Fruit fly (Drosophila melanogaster) whole organism, embryonic: Measurements from ENCODE around the gene Ir25a.

ENCODE experiments used
- C15 ChIP-seq: fragments of 200-800 bp; sonication (Bioruptor generic); IDR thresholded peaks from 3 replicates; pipeline ENCODE4 v1.3.6; 2022; ENCODE audit warnings: missing biosample characterization, missing genetic modification characterization
- CG10565 ChIP-seq: fragments of 200-800 bp; sonication (Bioruptor generic); optimal IDR thresholded peaks from 3 replicates; lab custom pipeline; 2016; ENCODE audit warnings: missing biosample characterization, mild to moderate bottlenecking, missing genetic modification characterization
- CG11093 ChIP-seq: fragments of 200-800 bp; sonication (Bioruptor generic); IDR thresholded peaks from 3 replicates; pipeline ENCODE4 v1.3.6; 2022; ENCODE audit warnings: missing biosample characterization, missing genetic modification characterization
- CG11723 ChIP-seq: fragments of 200-800 bp; sonication (Bioruptor generic); optimal IDR thresholded peaks from 2 replicates; lab custom pipeline; 2017; ENCODE audit warnings: missing biosample characterization, mild to moderate bottlenecking, missing genetic modification characterization
- CG12942 ChIP-seq: fragments of 200-800 bp; sonication (Bioruptor generic); optimal IDR thresholded peaks from 3 replicates; lab custom pipeline; 2016; ENCODE audit warnings: missing biosample characterization, missing genetic modification characterization
- CG13894 ChIP-seq: fragments of 200-800 bp; sonication (Bioruptor generic); optimal IDR thresholded peaks from 3 replicates; lab custom pipeline; 2018; ENCODE audit warnings: missing biosample characterization, mild to moderate bottlenecking, missing genetic modification characterization, moderate library complexity
- CG14667 ChIP-seq: fragments of 200-800 bp; sonication (Bioruptor generic); IDR thresholded peaks from 2 replicates; pipeline ENCODE4 v1.3.6; 2022; ENCODE audit warnings: missing biosample characterization, missing genetic modification characterization
- CG16779 ChIP-seq: fragments of 200-800 bp; sonication (Bioruptor generic); IDR thresholded peaks from 2 replicates; pipeline ENCODE4 v1.3.6; 2022; ENCODE audit warnings: missing biosample characterization, missing genetic modification characterization
- CG17361 ChIP-seq: fragments of 200-800 bp; sonication (Bioruptor generic); IDR thresholded peaks from 3 replicates; pipeline ENCODE4 v1.3.6; 2022; ENCODE audit warnings: missing biosample characterization, missing genetic modification characterization
- CG30020 ChIP-seq: fragments of 200-800 bp; optimal IDR thresholded peaks from 2 replicates; lab custom pipeline; 2019; ENCODE audit warnings: missing biosample characterization, mild to moderate bottlenecking, missing genetic modification characterization, moderate library complexity
- CG30403 ChIP-seq: fragments of 200-800 bp; sonication (Bioruptor generic); optimal IDR thresholded peaks from 3 replicates; lab custom pipeline; 2016; ENCODE audit warnings: missing biosample characterization, missing genetic modification characterization
- CG3065 ChIP-seq: fragments of 200-800 bp; sonication (Bioruptor generic); optimal IDR thresholded peaks from 2 replicates; lab custom pipeline; 2016; ENCODE audit warnings: missing biosample characterization, missing genetic modification characterization
- CG31441 ChIP-seq: fragments of 200-800 bp; sonication (Bioruptor generic); IDR thresholded peaks from 2 replicates; pipeline ENCODE4 v1.3.6; 2022; ENCODE audit warnings: missing biosample characterization, missing genetic modification characterization
- CG5180 ChIP-seq: fragments of 200-800 bp; sonication (Bioruptor generic); optimal IDR thresholded peaks from 3 replicates; lab custom pipeline; 2017; ENCODE audit warnings: missing biosample characterization, missing genetic modification characterization, mild to moderate bottlenecking, moderate library complexity, missing genetic modification reagents
- CG6689 ChIP-seq: fragments of 200-800 bp; sonication (Bioruptor generic); IDR thresholded peaks from 2 replicates; pipeline ENCODE4 v1.3.6; 2022; ENCODE audit warnings: missing biosample characterization, missing genetic modification characterization
- CG7271 ChIP-seq: fragments of 200-800 bp; sonication (Bioruptor generic); optimal IDR thresholded peaks from 2 replicates; lab custom pipeline; 2018; ENCODE audit warnings: missing biosample characterization, mild to moderate bottlenecking, missing genetic modification characterization, moderate library complexity
- CG7372 ChIP-seq: fragments of 200-800 bp; sonication (Bioruptor generic); IDR thresholded peaks from 2 replicates; pipeline ENCODE4 v1.3.6; 2022; ENCODE audit warnings: missing biosample characterization, missing genetic modification characterization
- CHES-1-like ChIP-seq: fragments of 200-800 bp; sonication (Bioruptor generic); optimal IDR thresholded peaks from 2 replicates; lab custom pipeline; 2016; ENCODE audit warnings: missing biosample characterization, missing genetic modification characterization
- CrebB ChIP-seq: fragments of 200-800 bp; sonication (Bioruptor generic); optimal IDR thresholded peaks from 3 replicates; lab custom pipeline; 2018; ENCODE audit warnings: missing biosample characterization, mild to moderate bottlenecking, missing genetic modification characterization
- D19A ChIP-seq: fragments of 200-800 bp; optimal IDR thresholded peaks from 3 replicates; lab custom pipeline; 2019; ENCODE audit warnings: missing biosample characterization, mild to moderate bottlenecking, missing genetic modification characterization, moderate library complexity
- D19B ChIP-seq: fragments of 200-800 bp; sonication (Bioruptor generic); optimal IDR thresholded peaks from 2 replicates; lab custom pipeline; 2017; ENCODE audit warnings: missing biosample characterization, mild to moderate bottlenecking, missing genetic modification characterization
- Elba2 ChIP-seq: fragments of 200-800 bp; sonication (Bioruptor generic); optimal IDR thresholded peaks from 3 replicates; lab custom pipeline; 2016; ENCODE audit warnings: missing biosample characterization, missing genetic modification characterization
- HLH3B ChIP-seq: fragments of 200-800 bp; sonication (Bioruptor generic); IDR thresholded peaks from 2 replicates; pipeline ENCODE4 v1.3.6; 2022; ENCODE audit warnings: missing biosample characterization, missing genetic modification characterization
- Hmx ChIP-seq: fragments of 200-800 bp; sonication (Bioruptor generic); optimal IDR thresholded peaks from 2 replicates; lab custom pipeline; 2016; ENCODE audit warnings: missing biosample characterization, missing genetic modification characterization
- Oli ChIP-seq: fragments of 200-800 bp; sonication (Bioruptor generic); optimal IDR thresholded peaks from 2 replicates; lab custom pipeline; 2018; ENCODE audit warnings: missing biosample characterization, mild to moderate bottlenecking, missing genetic modification characterization, moderate library complexity
- Rfx ChIP-seq: fragments of 200-800 bp; sonication (Bioruptor generic); IDR thresholded peaks from 2 replicates; pipeline ENCODE4 v1.3.6; 2022; ENCODE audit warnings: missing biosample characterization, missing genetic modification characterization
- Sry-δ ChIP-seq: fragments of 200-800 bp; sonication (Bioruptor generic); optimal IDR thresholded peaks from 2 replicates; lab custom pipeline; 2016; ENCODE audit warnings: missing biosample characterization, missing genetic modification characterization
- Xbp1 ChIP-seq: fragments of 200-800 bp; sonication (Bioruptor generic); optimal IDR thresholded peaks from 3 replicates; lab custom pipeline; 2016; ENCODE audit warnings: missing biosample characterization, mild to moderate bottlenecking, missing genetic modification characterization
- ara ChIP-seq: fragments of 200-800 bp; sonication (Bioruptor generic); IDR thresholded peaks from 2 replicates; pipeline ENCODE4 v1.3.6; 2022; ENCODE audit warnings: missing biosample characterization, missing genetic modification characterization
- cas ChIP-seq: fragments of 200-800 bp; sonication (Bioruptor generic); IDR thresholded peaks from 2 replicates; pipeline ENCODE4 v1.3.6; 2022; ENCODE audit warnings: missing biosample characterization, missing genetic modification characterization
- chm ChIP-seq: fragments of 200-800 bp; sonication (Bioruptor generic); IDR thresholded peaks from 2 replicates; pipeline ENCODE4 v1.3.6; 2022; ENCODE audit warnings: missing biosample characterization, missing genetic modification characterization
- croc ChIP-seq: fragments of 200-800 bp; sonication (Bioruptor generic); conservative IDR thresholded peaks from 3 replicates; pipeline ENCODE4 v1.3.6; 2022; ENCODE audit warnings: missing biosample characterization, missing genetic modification characterization
- dan ChIP-seq: fragments of 200-800 bp; sonication (Bioruptor generic); IDR thresholded peaks from 2 replicates; pipeline ENCODE4 v1.3.6; 2022; ENCODE audit warnings: missing biosample characterization, missing genetic modification characterization
- emc ChIP-seq: fragments of 200-800 bp; sonication (Bioruptor generic); optimal IDR thresholded peaks from 2 replicates; lab custom pipeline; 2016; ENCODE audit warnings: missing biosample characterization, missing genetic modification characterization
- ewg ChIP-seq: fragments of 200-800 bp; sonication (Bioruptor generic); optimal IDR thresholded peaks from 3 replicates; lab custom pipeline; 2017; ENCODE audit warnings: mild to moderate bottlenecking, missing biosample characterization, missing genetic modification reagents, missing genetic modification characterization
- exex ChIP-seq: fragments of 200-800 bp; sonication (Bioruptor generic); optimal IDR thresholded peaks from 4 replicates; lab custom pipeline; 2018; ENCODE audit warnings: missing biosample characterization, mild to moderate bottlenecking, missing genetic modification characterization, moderate library complexity
- hb ChIP-seq: fragments of 200-800 bp; sonication (Bioruptor generic); IDR thresholded peaks from 3 replicates; pipeline ENCODE4 v1.3.6; 2022; ENCODE audit warnings: missing biosample characterization, missing genetic modification characterization; ENCODE audit not compliant: partially characterized antibody
- klu ChIP-seq: fragments of 200-800 bp; sonication (Bioruptor generic); IDR thresholded peaks from 2 replicates; pipeline ENCODE4 v1.3.6; 2022; ENCODE audit warnings: missing biosample characterization, missing genetic modification characterization
- p53 ChIP-seq: fragments of 200-800 bp; sonication (Bioruptor generic); optimal IDR thresholded peaks from 2 replicates; lab custom pipeline; 2016; ENCODE audit warnings: missing biosample characterization, missing genetic modification characterization
- pzg ChIP-seq: fragments of 200-800 bp; sonication (Bioruptor generic); optimal IDR thresholded peaks from 3 replicates; lab custom pipeline; 2018; ENCODE audit warnings: missing biosample characterization, mild to moderate bottlenecking, missing genetic modification characterization, moderate library complexity
- ranshi ChIP-seq: fragments of 200-800 bp; sonication (Bioruptor generic); IDR thresholded peaks from 2 replicates; pipeline ENCODE4 v1.3.6; 2022; ENCODE audit warnings: missing biosample characterization, missing genetic modification characterization
- sc ChIP-seq, 3 experiments: fragments of >200 bp in 2 of 3; fragments of 200-800 bp in 1 of 3; sonication (Bioruptor generic) in 1 of 3; optimal IDR thresholded peaks; 2 replicates in 2 of 3; 3 replicates in 1 of 3; lab custom pipeline; 2017; ENCODE audit warnings: mild to moderate bottlenecking in 1 of 3, missing biosample characterization in 1 of 3, missing genetic modification characterization in 1 of 3, missing genetic modification reagents in 1 of 3
- shn ChIP-seq: fragments of 200-800 bp; sonication (Bioruptor generic); optimal IDR thresholded peaks from 3 replicates; lab custom pipeline; 2016; ENCODE audit warnings: missing biosample characterization, missing genetic modification characterization
- sim ChIP-seq: fragments of 200-800 bp; sonication (Bioruptor generic); IDR thresholded peaks from 2 replicates; pipeline ENCODE4 v1.3.6; 2022; ENCODE audit warnings: missing biosample characterization, missing genetic modification characterization
- sob ChIP-seq: fragments of 200-800 bp; sonication (Bioruptor generic); IDR thresholded peaks from 2 replicates; pipeline ENCODE4 v1.3.6; 2022; ENCODE audit warnings: missing biosample characterization, missing genetic modification characterization
- ssp ChIP-seq: fragments of 200-800 bp; sonication (Bioruptor generic); IDR thresholded peaks from 2 replicates; pipeline ENCODE4 v1.3.6; 2022; ENCODE audit warnings: missing biosample characterization, missing genetic modification characterization
- tap ChIP-seq: fragments of 200-800 bp; optimal IDR thresholded peaks from 3 replicates; lab custom pipeline; 2019; ENCODE audit warnings: missing biosample characterization, mild to moderate bottlenecking, missing genetic modification characterization, moderate library complexity
- tio ChIP-seq: fragments of 200-800 bp; sonication (Bioruptor generic); optimal IDR thresholded peaks from 2 replicates; lab custom pipeline; 2017; ENCODE audit warnings: missing biosample characterization, missing genetic modification characterization, inconsistent platforms
- toy ChIP-seq: fragments of 200-800 bp; sonication (Bioruptor generic); IDR thresholded peaks from 2 replicates; pipeline ENCODE4 v1.3.6; 2022; ENCODE audit warnings: missing biosample characterization, missing genetic modification characterization
- twi ChIP-seq: fragments of 200-800 bp; optimal IDR thresholded peaks from 2 replicates; lab custom pipeline; 2019; ENCODE audit warnings: missing biosample characterization, mild to moderate bottlenecking, missing genetic modification characterization, moderate library complexity

Ir25a gene

DNA sequence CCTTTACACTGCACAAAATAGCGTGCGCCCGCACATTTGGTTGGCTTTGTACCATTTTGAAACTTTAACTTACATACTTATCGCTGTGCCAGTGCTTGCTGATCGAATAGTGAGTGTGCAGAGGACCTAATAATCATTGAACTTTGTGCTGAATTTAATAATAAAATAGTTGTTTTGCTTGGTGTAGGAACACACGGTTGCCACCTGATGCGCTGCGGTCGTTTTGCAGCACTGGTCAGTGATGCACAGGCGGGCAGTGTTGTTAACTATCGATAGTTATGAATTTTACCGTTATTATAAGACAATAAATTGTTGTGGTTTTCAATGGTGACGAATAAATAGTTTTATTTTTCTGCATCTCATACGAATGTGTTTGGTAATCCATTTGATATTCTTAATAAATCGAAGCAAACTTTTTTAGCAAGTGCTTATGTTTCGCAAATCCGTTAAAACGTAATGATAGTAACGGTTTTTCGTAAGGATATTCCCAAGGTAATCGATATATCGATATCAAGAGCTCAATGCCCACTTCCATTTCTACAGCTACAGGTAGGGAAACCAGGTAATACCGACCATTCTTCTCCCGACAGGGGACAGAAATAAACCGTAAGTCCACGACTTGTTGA lies 2.8 kb upstream of the Ir25a start, which contains the start of the genes tank and CG12194 (continued):
- TF ChIP-seq ranshi (peak; percentile 99), tap (tag; lab: Kevin White, UChicago) (peak; percentile 98), CG16779 (GFP tag; lab: Robert Waterston, UW) (peak; percentile 99), HLH3B (GFP tag; lab: Robert Waterston, UW) (peak; percentile 99), CG5180 (peak; percentile 84), CG11093 (GFP tag; lab: Robert Waterston, UW) (peak; percentile 99), CG12942 (GFP tag; lab: Kevin White, UChicago) (peak; percentile 99), CG3065 (GFP tag; lab: Kevin White, UChicago) (peak; percentile 99), ara (GFP tag; lab: Robert Waterston, UW) (peak; percentile 99), croc (GFP tag; lab: Robert Waterston, UW) (peak; percentile 99), twi (tag; lab: Kevin White, UChicago) (peak; percentile 91), pzg (GFP tag; lab: Kevin White, UChicago) (peak; percentile 87), ssp (peak; percentile 95), Sry-δ (GFP tag; lab: Kevin White, UChicago) (peak; percentile 86), dan (GFP tag; lab: Robert Waterston, UW) (peak; percentile 97), CHES-1-like (GFP tag; lab: Kevin White, UChicago) (peak; percentile 99), sc (optimal IDR thresholded peaks at IDR 0.05; lab: Kevin White, UChicago) (no peak), sc (GFP tag; optimal IDR thresholded peaks at IDR 0.05; lab: Kevin White, UChicago) (peak; percentile 99), C15 (peak; percentile 98), D19B (peak; percentile 95), tio (GFP tag; lab: Kevin White, UChicago) (peak; percentile 99), Xbp1 (peak; percentile 100), hb (GFP tag; lab: Robert Waterston, UW) (peak; percentile 29; the same call in 1 of the 3 replicates), Oli (tag; lab: Kevin White, UChicago) (peak; percentile 99), chm (GFP tag; lab: Robert Waterston, UW) (peak; percentile 99), D19A (tag; lab: Kevin White, UChicago) (peak; percentile 95), CG10565 (GFP tag; lab: Kevin White, UChicago) (peak; percentile 98), CG7372 (peak; percentile 98), CG6689 (GFP tag; lab: Robert Waterston, UW) (peak; percentile 99), CG11723 (GFP tag; lab: Kevin White, UChicago) (peak; percentile 98), CG30403 (peak; percentile 99), CG14667 (GFP tag; lab: Robert Waterston, UW) (peak; percentile 99), CG17361 (GFP tag; lab: Robert Waterston, UW) (peak; percentile 98), CG30020 (tag; lab: Kevin White, UChicago) (peak; percentile 68), sim (GFP tag; lab: Robert Waterston, UW) (peak; percentile 99), Hmx (GFP tag; lab: Kevin White, UChicago) (peak; percentile 92), emc (GFP tag; lab: Kevin White, UChicago) (peak; percentile 98), CrebB (peak; percentile 98), CG13894 (peak; percentile 84), shn (GFP tag; lab: Kevin White, UChicago) (peak; percentile 99), p53 (peak; percentile 97), Elba2 (GFP tag; lab: Kevin White, UChicago) (peak; percentile 85), toy (GFP tag; lab: Robert Waterston, UW) (peak; percentile 97), ewg (peak; percentile 99), sob (GFP tag; lab: Robert Waterston, UW) (peak; percentile 99), klu (GFP tag; lab: Robert Waterston, UW) (peak; percentile 98), Rfx (GFP tag; lab: Robert Waterston, UW) (peak; percentile 100), cas (GFP tag; lab: Robert Waterston, UW) (peak; percentile 98), CG7271 (tag; lab: Kevin White, UChicago) (peak; percentile 96), exex (tag; lab: Kevin White, UChicago) (peak; percentile 85), CG31441 (GFP tag; lab: Robert Waterston, UW) (peak; percentile 97)
